Fruit fly (Drosophila melanogaster) whole organism, embryonic: ENCODE measurements around the gene CG34149.
A peak's percentile ranks its signal among the peaks of the same experiment; 100 is the strongest.

ENCODE experiments used
- Adf1 ChIP-seq: fragments of 200-800 bp; sonication (Bioruptor generic); IDR thresholded peaks from 2 replicates; pipeline ENCODE4 v1.3.6; 2022; ENCODE audit warnings: missing biosample characterization, missing genetic modification characterization
- C15 ChIP-seq: fragments of 200-800 bp; sonication (Bioruptor generic); IDR thresholded peaks from 3 replicates; pipeline ENCODE4 v1.3.6; 2022; ENCODE audit warnings: missing biosample characterization, missing genetic modification characterization
- CG10267 ChIP-seq: fragments of 200-800 bp; sonication (Bioruptor generic); optimal IDR thresholded peaks from 2 replicates; lab custom pipeline; 2018; ENCODE audit warnings: missing biosample characterization, mild to moderate bottlenecking, missing genetic modification characterization, moderate library complexity
- CG10565 ChIP-seq: fragments of 200-800 bp; sonication (Bioruptor generic); optimal IDR thresholded peaks from 3 replicates; lab custom pipeline; 2016; ENCODE audit warnings: missing biosample characterization, mild to moderate bottlenecking, missing genetic modification characterization
- CG12155 ChIP-seq: fragments of 200-800 bp; sonication (Bioruptor generic); optimal IDR thresholded peaks from 3 replicates; lab custom pipeline; 2016; ENCODE audit warnings: missing biosample characterization, missing genetic modification characterization
- CG12659 ChIP-seq: fragments of 200-800 bp; sonication (Bioruptor generic); optimal IDR thresholded peaks from 3 replicates; lab custom pipeline; 2017; ENCODE audit warnings: mild to moderate bottlenecking, missing biosample characterization, missing genetic modification reagents, missing genetic modification characterization
- CG13296 ChIP-seq: fragments of 200-800 bp; sonication (Bioruptor generic); optimal IDR thresholded peaks from 3 replicates; lab custom pipeline; 2018; ENCODE audit warnings: missing biosample characterization, mild to moderate bottlenecking, missing genetic modification characterization
- CG13775 ChIP-seq: fragments of 200-800 bp; sonication (Bioruptor generic); optimal IDR thresholded peaks from 3 replicates; lab custom pipeline; 2017; ENCODE audit warnings: missing biosample characterization, mild to moderate bottlenecking, missing genetic modification characterization
- CG14014 ChIP-seq: fragments of 200-800 bp; sonication (Bioruptor generic); IDR thresholded peaks from 2 replicates; pipeline ENCODE4 v1.3.6; 2022; ENCODE audit warnings: missing biosample characterization, missing genetic modification characterization
- CG2712 ChIP-seq: fragments of 200-800 bp; optimal IDR thresholded peaks from 3 replicates; lab custom pipeline; 2019; ENCODE audit warnings: missing biosample characterization, mild to moderate bottlenecking, missing genetic modification characterization, moderate library complexity
- CG34422 ChIP-seq: fragments of 200-800 bp; sonication (Bioruptor generic); IDR thresholded peaks from 3 replicates; pipeline ENCODE4 v1.3.6; 2022; ENCODE audit warnings: missing biosample characterization, missing genetic modification characterization
- CG7963 ChIP-seq: fragments of 200-800 bp; sonication (Bioruptor generic); IDR thresholded peaks from 3 replicates; pipeline ENCODE4 v1.3.6; 2022; ENCODE audit warnings: missing biosample characterization, missing genetic modification characterization; ENCODE audit not compliant: partially characterized antibody
- CG8281 ChIP-seq: fragments of 200-800 bp; sonication (Bioruptor generic); optimal IDR thresholded peaks from 2 replicates; lab custom pipeline; 2018; ENCODE audit warnings: missing biosample characterization, mild to moderate bottlenecking, missing genetic modification characterization, moderate library complexity
- CG8290 ChIP-seq, 3 experiments: fragments of 200-800 bp; sonication (Bioruptor generic); optimal IDR thresholded peaks; 2 replicates each; lab custom pipeline; 2016 to 2019; ENCODE audit warnings: missing biosample characterization in 3 of 3, missing genetic modification characterization in 3 of 3, mild to moderate bottlenecking in 2 of 3, moderate library complexity in 1 of 3
- CG8944 ChIP-seq: fragments of 200-800 bp; sonication (Bioruptor generic); optimal IDR thresholded peaks from 3 replicates; lab custom pipeline; 2016; ENCODE audit warnings: missing biosample characterization, missing genetic modification characterization
- CG9727 ChIP-seq: fragments of 200-800 bp; sonication (Bioruptor generic); optimal IDR thresholded peaks from 3 replicates; lab custom pipeline; 2017; ENCODE audit warnings: missing biosample characterization, mild to moderate bottlenecking, missing genetic modification characterization
- CHES-1-like ChIP-seq: fragments of 200-800 bp; sonication (Bioruptor generic); optimal IDR thresholded peaks from 2 replicates; lab custom pipeline; 2016; ENCODE audit warnings: missing biosample characterization, missing genetic modification characterization
- CrebB ChIP-seq: fragments of 200-800 bp; sonication (Bioruptor generic); optimal IDR thresholded peaks from 3 replicates; lab custom pipeline; 2018; ENCODE audit warnings: missing biosample characterization, mild to moderate bottlenecking, missing genetic modification characterization
- ERR ChIP-seq: fragments of 200-800 bp; sonication (Bioruptor generic); optimal IDR thresholded peaks from 2 replicates; lab custom pipeline; 2016; ENCODE audit warnings: missing biosample characterization, missing genetic modification characterization
- Fer3 ChIP-seq: fragments of 200-800 bp; sonication (Bioruptor generic); optimal IDR thresholded peaks from 2 replicates; lab custom pipeline; 2018; ENCODE audit warnings: missing biosample characterization, mild to moderate bottlenecking, missing genetic modification characterization, moderate library complexity
- Hmr ChIP-seq: fragments of 200-800 bp; sonication (Bioruptor generic); optimal IDR thresholded peaks from 3 replicates; lab custom pipeline; 2017; ENCODE audit warnings: mild to moderate bottlenecking, missing biosample characterization, missing genetic modification reagents, missing genetic modification characterization
- Hr51 ChIP-seq, 2 experiments: fragments of 200-800 bp; sonication (Bioruptor generic); optimal IDR thresholded peaks; 2 replicates in 1 of 2; 3 replicates in 1 of 2; lab custom pipeline; 2016 to 2018; ENCODE audit warnings: missing biosample characterization in 2 of 2, missing genetic modification characterization in 2 of 2, mild to moderate bottlenecking in 1 of 2, moderate library complexity in 1 of 2
- Lhr ChIP-seq: fragments of 200-800 bp; sonication (Bioruptor generic); optimal IDR thresholded peaks from 3 replicates; lab custom pipeline; 2017; ENCODE audit warnings: mild to moderate bottlenecking, missing biosample characterization, missing genetic modification reagents, missing genetic modification characterization
- MBD-R2 ChIP-seq: fragments of 200-800 bp; sonication (Bioruptor generic); IDR thresholded peaks from 2 replicates; pipeline ENCODE4 v1.3.6; 2022; ENCODE audit warnings: missing biosample characterization, missing genetic modification characterization
- Max ChIP-seq: fragments of 200-800 bp; sonication (Bioruptor generic); optimal IDR thresholded peaks from 2 replicates; lab custom pipeline; 2016; ENCODE audit warnings: missing biosample characterization, mild to moderate bottlenecking, missing genetic modification characterization
- Med ChIP-seq: fragments of 200-800 bp; sonication (Bioruptor generic); peaks from one replicate; lab custom pipeline; 2016; ENCODE audit warnings: missing biosample characterization, missing genetic modification characterization, mild to moderate bottlenecking, inconsistent platforms, moderate library complexity
- TFAM ChIP-seq: fragments of 200-800 bp; sonication (Bioruptor generic); optimal IDR thresholded peaks from 2 replicates; lab custom pipeline; 2017; ENCODE audit warnings: missing biosample characterization, missing genetic modification characterization, inconsistent platforms
- Xbp1 ChIP-seq: fragments of 200-800 bp; sonication (Bioruptor generic); optimal IDR thresholded peaks from 3 replicates; lab custom pipeline; 2016; ENCODE audit warnings: missing biosample characterization, mild to moderate bottlenecking, missing genetic modification characterization
- ac ChIP-seq: fragments of 200-800 bp; sonication (Bioruptor generic); optimal IDR thresholded peaks from 3 replicates; lab custom pipeline; 2017; ENCODE audit warnings: missing biosample characterization, mild to moderate bottlenecking, missing genetic modification characterization
- aop ChIP-seq: fragments of 200-800 bp; sonication (Bioruptor generic); IDR thresholded peaks from 2 replicates; pipeline ENCODE4 v1.3.6; 2022; ENCODE audit warnings: missing biosample characterization, missing genetic modification characterization
- bigmax ChIP-seq: fragments of 200-800 bp; sonication (Bioruptor generic); optimal IDR thresholded peaks from 2 replicates; lab custom pipeline; 2018; ENCODE audit warnings: missing biosample characterization, mild to moderate bottlenecking, missing genetic modification characterization
- caup ChIP-seq: fragments of 200-800 bp; sonication (Bioruptor generic); optimal IDR thresholded peaks from 3 replicates; lab custom pipeline; 2017; ENCODE audit warnings: missing biosample characterization, mild to moderate bottlenecking, missing genetic modification characterization, moderate library complexity; ENCODE audit not compliant: severe bottlenecking
- exex ChIP-seq: fragments of 200-800 bp; sonication (Bioruptor generic); optimal IDR thresholded peaks from 4 replicates; lab custom pipeline; 2018; ENCODE audit warnings: missing biosample characterization, mild to moderate bottlenecking, missing genetic modification characterization, moderate library complexity
- gem ChIP-seq: fragments of 200-800 bp; sonication (Bioruptor generic); optimal IDR thresholded peaks from 2 replicates; lab custom pipeline; 2019; ENCODE audit warnings: missing biosample characterization, mild to moderate bottlenecking, missing genetic modification characterization, moderate library complexity
- grau ChIP-seq: fragments of 200-800 bp; optimal IDR thresholded peaks from 3 replicates; lab custom pipeline; 2019; ENCODE audit warnings: missing biosample characterization, mild to moderate bottlenecking, missing genetic modification characterization, moderate library complexity
- gro ChIP-seq: fragments of 200-800 bp; sonication (Bioruptor generic); optimal IDR thresholded peaks from 2 replicates; lab custom pipeline; 2016; ENCODE audit warnings: missing biosample characterization, missing genetic modification characterization
- h ChIP-seq: fragments of >200 bp; optimal IDR thresholded peaks from 2 replicates; lab custom pipeline; 2017
- hkb ChIP-seq, 2 experiments: fragments of 200-800 bp in 1 of 2; fragments of >200 bp in 1 of 2; sonication (Bioruptor generic) in 1 of 2; IDR thresholded peaks in 1 of 2; optimal IDR thresholded peaks in 1 of 2; 2 replicates each; pipeline versions ENCODE4 v1.3.6 to Lab custom; 2017 to 2022; ENCODE audit warnings: missing biosample characterization in 1 of 2, missing genetic modification characterization in 1 of 2
- jumu ChIP-seq: fragments of 200-800 bp; sonication (Bioruptor generic); optimal IDR thresholded peaks from 3 replicates; lab custom pipeline; 2016; ENCODE audit warnings: missing biosample characterization, missing genetic modification characterization
- lilli ChIP-seq: fragments of 200-800 bp; sonication (Bioruptor generic); optimal IDR thresholded peaks from 3 replicates; lab custom pipeline; 2016; ENCODE audit warnings: missing biosample characterization, missing genetic modification characterization
- pho ChIP-seq: fragments of 200-800 bp; sonication (Bioruptor generic); optimal IDR thresholded peaks from 2 replicates; lab custom pipeline; 2016; ENCODE audit warnings: missing biosample characterization, missing genetic modification characterization
- pzg ChIP-seq: fragments of 200-800 bp; sonication (Bioruptor generic); optimal IDR thresholded peaks from 3 replicates; lab custom pipeline; 2018; ENCODE audit warnings: missing biosample characterization, mild to moderate bottlenecking, missing genetic modification characterization, moderate library complexity
- slou ChIP-seq: fragments of 200-800 bp; sonication (Bioruptor generic); optimal IDR thresholded peaks from 3 replicates; lab custom pipeline; 2016; ENCODE audit warnings: missing biosample characterization, missing genetic modification characterization
- sug ChIP-seq: fragments of 200-800 bp; optimal IDR thresholded peaks from 2 replicates; lab custom pipeline; 2019; ENCODE audit warnings: missing biosample characterization, mild to moderate bottlenecking, missing genetic modification characterization, moderate library complexity
- wek ChIP-seq: fragments of 200-800 bp; sonication (Bioruptor generic); optimal IDR thresholded peaks from 3 replicates; lab custom pipeline; 2018; ENCODE audit warnings: missing biosample characterization, mild to moderate bottlenecking, missing genetic modification characterization, moderate library complexity
- zen ChIP-seq: fragments of 200-800 bp; sonication (Bioruptor generic); optimal IDR thresholded peaks from 3 replicates; lab custom pipeline; 2018; ENCODE audit warnings: missing biosample characterization, mild to moderate bottlenecking, missing genetic modification characterization, moderate library complexity

CG34149 gene

dm6 chr3R:22367126-22368076 lies 12.5 kb upstream of the CG34149 start, which contains the start of the genes Polr3F and PyK (continued):
- TF ChIP-seq MBD-R2 (peak; percentile 71; the same call in 1 of the 2 replicates), CG10267 (tag; lab: Kevin White, UChicago) (peak; percentile 60), Max (GFP tag; lab: Kevin White, UChicago) (peak; percentile 33), hkb (optimal IDR thresholded peaks at IDR 0.05; lab: Kevin White, UChicago) (no peak), hkb (GFP tag; IDR thresholded peaks at IDR 0.05; lab: Robert Waterston, UW) (peak; percentile 28), gem (tag; lab: Kevin White, UChicago) (peak; percentile 59), CG7963 (GFP tag; lab: Robert Waterston, UW) (no peak), grau (tag; lab: Kevin White, UChicago) (peak; percentile 51), bigmax (GFP tag; lab: Kevin White, UChicago) (no peak), ac (GFP tag; lab: Kevin White, UChicago) (no peak), Adf1 (GFP tag; lab: Robert Waterston, UW) (no peak), CG13775 (GFP tag; lab: Kevin White, UChicago) (peak; percentile 40), CG10565 (no peak), h (no peak), wek (peak; percentile 96), gro (GFP tag; lab: Kevin White, UChicago) (no peak), CG8944 (GFP tag; lab: Kevin White, UChicago) (no peak), CG9727 (peak; percentile 41), caup (GFP tag; lab: Kevin White, UChicago) (peak; percentile 38), pho (peak; percentile 25), CHES-1-like (peak; percentile 44), CG13296 (GFP tag; lab: Kevin White, UChicago) (peak; percentile 4), exex (tag; lab: Kevin White, UChicago) (peak; percentile 10), zen (tag; lab: Kevin White, UChicago) (peak; percentile 28), sug (tag; lab: Kevin White, UChicago) (peak; percentile 44), Xbp1 (GFP tag; lab: Kevin White, UChicago) (peak; percentile 30), CG8281 (tag; lab: Kevin White, UChicago) (no peak), lilli (GFP tag; lab: Kevin White, UChicago) (peak; percentile 56), CG8290 (GFP tag; optimal IDR thresholded peaks at IDR 0.05; lab: Kevin White, UChicago) (no peak), CG8290 (tag; optimal IDR thresholded peaks at IDR 0.05; lab: Kevin White, UChicago) (peak in 1 of 2 experiments; percentile 40), C15 (GFP tag; lab: Robert Waterston, UW) (no peak), CG14014 (GFP tag; lab: Robert Waterston, UW) (peak; percentile 48; the same call in 1 of the 2 replicates), aop (GFP tag; lab: Robert Waterston, UW) (no peak), Hr51 (GFP tag; optimal IDR thresholded peaks at IDR 0.05; lab: Kevin White, UChicago) (peak in 1 of 2 experiments; percentile 56), pzg (GFP tag; lab: Kevin White, UChicago) (peak; percentile 60), CG2712 (tag; lab: Kevin White, UChicago) (peak; percentile 56), ERR (GFP tag; lab: Kevin White, UChicago) (peak; percentile 93), jumu (GFP tag; lab: Kevin White, UChicago) (peak; percentile 9), TFAM (GFP tag; lab: Kevin White, UChicago) (no peak), CG12155 (GFP tag; lab: Kevin White, UChicago) (peak; percentile 5), Fer3 (tag; lab: Kevin White, UChicago) (peak; percentile 40), Med (GFP tag; lab: Kevin White, UChicago) (peak; percentile 60), Lhr (GFP tag; lab: Kevin White, UChicago) (peak; percentile 34), Hmr (GFP tag; lab: Kevin White, UChicago) (peak; percentile 51), CG12659 (GFP tag; lab: Kevin White, UChicago) (peak; percentile 53), CG34422 (GFP tag; lab: Robert Waterston, UW) (0 out of 3 replicates have a peak, but pooled peaks have one; percentile 1), CrebB (tag; lab: Kevin White, UChicago) (no peak), slou (no peak)
